Worm (Caenorhabditis elegans): ENCODE data around the gene K07E3.9.

The K07E3.9 gene

DNA sequence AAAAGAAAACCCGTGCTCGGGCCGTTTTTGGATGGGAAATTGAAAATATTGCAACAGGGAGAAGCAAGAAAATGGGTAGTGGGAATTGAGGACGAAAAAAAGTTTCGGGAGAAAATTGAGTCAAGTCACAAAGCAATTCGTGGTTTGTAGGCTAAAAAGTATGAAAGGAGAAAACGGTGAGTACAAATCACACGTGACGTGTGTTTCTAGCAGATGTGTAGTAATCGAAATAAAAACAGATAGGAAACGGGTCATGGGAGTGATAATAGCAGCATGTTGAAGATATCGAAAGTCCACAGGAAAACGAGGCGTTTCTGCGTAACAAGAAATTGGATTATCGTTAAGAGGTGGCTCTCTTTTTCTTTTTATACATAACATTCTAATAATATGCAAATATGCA is 18.1 kb upstream of the K07E3.9 start:
- TF ChIP-seq ets-7 (tag; optimal IDR thresholded peaks at IDR 0.05) (no peak), F13C5.2 (tag; optimal IDR thresholded peaks at IDR 0.05) (no peak), ceh-36 (tag; optimal IDR thresholded peaks at IDR 0.05) (no peak), B0310.2 (tag; optimal IDR thresholded peaks at IDR 0.05) (no peak), scrt-1 (GFP tag; IDR thresholded peaks at IDR 0.05) (no peak), sea-1 (GFP tag; conservative IDR thresholded peaks at IDR 0.05) (no peak), tra-4 (tag; optimal IDR thresholded peaks at IDR 0.05) (no peak), hmg-4 (GFP tag; optimal IDR thresholded peaks at IDR 0.05) (no peak), pes-1 (GFP tag; IDR thresholded peaks at IDR 0.05) (no peak), ceh-13 (GFP tag; optimal IDR thresholded peaks at IDR 0.05) (no peak), ama-1 (optimal IDR thresholded peaks at IDR 0.05) (no peak), tbx-37 (GFP tag; conservative IDR thresholded peaks at IDR 0.05) (no peak)

ce11 chrX:8098813-8099360 is 9.1 kb upstream of the K07E3.9 start, which contains the start of gene catp-5:
Gene catp-5 (minus strand): TSS chrX:8098863.
- no peak for TF ChIP-seq tra-4 (tag; optimal IDR thresholded peaks at IDR 0.05)
- TF ChIP-seq ets-7 (tag; optimal IDR thresholded peaks at IDR 0.05) = no peak
- no peak for TF ChIP-seq B0310.2 (tag; optimal IDR thresholded peaks at IDR 0.05)
- no peak for TF ChIP-seq sea-1 (GFP tag; conservative IDR thresholded peaks at IDR 0.05)

- TF ChIP-seq B0310.2 (tag; optimal IDR thresholded peaks at IDR 0.05) (no peak), pes-1 (GFP tag; IDR thresholded peaks at IDR 0.05) (no peak), ceh-36 (tag; optimal IDR thresholded peaks at IDR 0.05) (no peak), sea-1 (GFP tag; conservative IDR thresholded peaks at IDR 0.05) (no peak), F13C5.2 (tag; optimal IDR thresholded peaks at IDR 0.05) (no peak), hmbx-1 (tag; optimal IDR thresholded peaks at IDR 0.05) (no peak), tbx-11 (GFP tag; IDR thresholded peaks at IDR 0.05) (no peak), flt-1 (GFP tag; IDR thresholded peaks at IDR 0.05) (no peak), scrt-1 (GFP tag; IDR thresholded peaks at IDR 0.05) (no peak), tra-4 (tag; optimal IDR thresholded peaks at IDR 0.05) (no peak), ceh-13 (GFP tag; optimal IDR thresholded peaks at IDR 0.05) (no peak), aly-1 (tag; optimal IDR thresholded peaks at IDR 0.05) (no peak), hmg-4 (GFP tag; optimal IDR thresholded peaks at IDR 0.05) (no peak), ets-7 (tag; optimal IDR thresholded peaks at IDR 0.05) (no peak), hnd-1 (tag; optimal IDR thresholded peaks at IDR 0.05) (no peak), ama-1 (optimal IDR thresholded peaks at IDR 0.05) (no peak)
Measured at ce11 chrX:8103899-8104298, 4.1 kb upstream of the K07E3.9 start, which contains the start of gene K07E3.2. Gene K07E3.2 (plus strand): TSS chrX:8104298.

- TF ChIP-seq flt-1 (GFP tag; IDR thresholded peaks at IDR 0.05) = no peak
- no peak for TF ChIP-seq tra-4 (tag; optimal IDR thresholded peaks at IDR 0.05)
Measured at ce11 chrX:8109531-8109930, 1.5 kb downstream of the K07E3.9 start.

- TF ChIP-seq ets-7 (tag; optimal IDR thresholded peaks at IDR 0.05) = no peak
- no peak for TF ChIP-seq B0310.2 (tag; optimal IDR thresholded peaks at IDR 0.05)
- TF ChIP-seq tbx-37 (GFP tag; conservative IDR thresholded peaks at IDR 0.05) = no peak
- no peak for TF ChIP-seq tbx-11 (GFP tag; IDR thresholded peaks at IDR 0.05)
- TF ChIP-seq ceh-36 (tag; optimal IDR thresholded peaks at IDR 0.05) = no peak
Measured at ce11 chrX:8110193-8110592, 2.2 kb downstream of the K07E3.9 start, which contains the start of gene K07E3.1. Gene K07E3.1 (plus strand): TSS chrX:8110439.

DNA sequence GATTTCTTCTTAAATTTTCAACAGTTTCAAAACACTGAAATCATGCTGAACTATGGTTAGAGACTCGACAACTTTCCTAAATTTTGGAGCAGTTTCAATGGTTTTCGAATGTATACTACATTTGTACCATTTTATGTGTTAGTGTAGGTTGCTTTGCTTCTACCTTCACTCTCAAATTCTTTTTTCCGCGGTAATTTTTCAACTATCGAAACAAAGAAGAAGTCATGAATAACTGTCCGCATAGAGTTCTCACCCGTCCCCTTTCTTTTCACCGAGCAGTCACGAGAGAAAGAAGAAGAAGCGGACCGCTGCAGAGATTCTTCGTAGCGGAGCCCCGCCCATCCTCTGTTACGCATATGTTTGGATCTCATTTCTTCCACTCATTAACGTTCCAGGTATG is 8.1 kb downstream of the K07E3.9 start, which contains the start of gene hlh-8:
TSS of gene hlh-8 (plus strand) at position 301 of the 400 bp plus-strand sequence.
- TF ChIP-seq sea-1 (GFP tag; conservative IDR thresholded peaks at IDR 0.05) = no peak

DNA sequence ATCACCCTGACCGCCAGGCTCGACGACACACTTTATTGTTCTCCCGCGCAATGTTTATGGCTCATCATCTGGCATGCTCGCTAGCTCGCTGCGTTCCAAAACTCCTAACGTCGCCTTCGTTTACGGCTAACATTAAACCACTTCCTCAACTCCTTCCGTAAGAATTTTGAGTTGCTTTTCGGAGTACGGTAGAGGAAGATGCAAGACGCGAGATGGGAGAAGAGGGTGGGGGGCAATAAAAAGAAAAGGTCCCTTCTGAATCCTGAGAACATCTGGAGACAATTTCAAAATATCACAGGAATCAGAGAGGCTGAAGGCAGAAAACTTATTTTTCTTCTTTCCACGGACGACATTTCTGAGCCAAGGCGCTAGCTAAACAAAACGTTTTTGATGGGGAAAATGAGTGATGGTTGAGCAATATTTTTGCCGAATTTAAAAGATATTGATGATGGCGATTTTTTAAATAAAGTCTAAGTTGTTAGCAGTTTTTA is 9.9 kb downstream of the K07E3.9 start:
- no peak for TF ChIP-seq flt-1 (GFP tag; IDR thresholded peaks at IDR 0.05)
- TF ChIP-seq tra-4 (tag; optimal IDR thresholded peaks at IDR 0.05) = no peak
- TF ChIP-seq ama-1 (optimal IDR thresholded peaks at IDR 0.05) = no peak

ce11 chrX:8120281-8120680 is 12.3 kb downstream of the K07E3.9 start:
- no peak for TF ChIP-seq tra-4 (tag; optimal IDR thresholded peaks at IDR 0.05)
- TF ChIP-seq ets-7 (tag; optimal IDR thresholded peaks at IDR 0.05) = no peak
- TF ChIP-seq sea-1 (GFP tag; conservative IDR thresholded peaks at IDR 0.05) = no peak
- TF ChIP-seq flt-1 (GFP tag; IDR thresholded peaks at IDR 0.05) = no peak
- TF ChIP-seq aly-1 (tag; optimal IDR thresholded peaks at IDR 0.05) = no peak
- TF ChIP-seq hnd-1 (tag; optimal IDR thresholded peaks at IDR 0.05) = no peak
- TF ChIP-seq tbx-11 (GFP tag; IDR thresholded peaks at IDR 0.05) = no peak
- TF ChIP-seq pes-1 (GFP tag; IDR thresholded peaks at IDR 0.05) = no peak
- no peak for TF ChIP-seq hmg-4 (GFP tag; optimal IDR thresholded peaks at IDR 0.05)
- TF ChIP-seq ama-1 (optimal IDR thresholded peaks at IDR 0.05) = no peak
- no peak for TF ChIP-seq B0310.2 (tag; optimal IDR thresholded peaks at IDR 0.05)
- no peak for TF ChIP-seq ceh-13 (GFP tag; optimal IDR thresholded peaks at IDR 0.05)
- no peak for TF ChIP-seq hmbx-1 (tag; optimal IDR thresholded peaks at IDR 0.05)
- no peak for TF ChIP-seq tbx-37 (GFP tag; conservative IDR thresholded peaks at IDR 0.05)
- TF ChIP-seq scrt-1 (GFP tag; IDR thresholded peaks at IDR 0.05) = no peak
- no peak for TF ChIP-seq ceh-36 (tag; optimal IDR thresholded peaks at IDR 0.05)

DNA sequence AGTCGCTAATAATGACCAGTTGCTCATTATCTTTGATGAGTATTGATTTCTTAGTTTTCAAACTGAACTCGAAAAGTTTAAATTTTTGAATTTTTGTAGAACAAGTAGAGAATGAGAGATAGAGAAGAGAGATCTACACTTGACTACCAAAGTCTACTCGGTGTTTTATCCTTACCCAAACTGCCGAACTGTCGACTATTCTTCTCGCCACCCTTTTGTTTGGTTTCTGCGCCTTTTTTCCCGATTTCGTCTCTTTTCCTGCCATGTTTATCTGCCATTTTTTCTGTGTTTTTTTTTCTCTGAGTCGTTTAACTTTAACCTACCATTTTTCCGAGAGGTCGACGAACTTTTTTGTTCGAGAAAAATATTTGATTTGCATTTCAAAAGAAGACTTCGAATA is 15.2 kb downstream of the K07E3.9 start, which contains the start of gene C02B8.12:
TSS of gene C02B8.12 (minus strand) at position 175 of the 400 bp plus-strand sequence.
- no peak for TF ChIP-seq sea-1 (GFP tag; conservative IDR thresholded peaks at IDR 0.05)
- TF ChIP-seq aly-1 (tag; optimal IDR thresholded peaks at IDR 0.05) = no peak
- TF ChIP-seq hnd-1 (tag; optimal IDR thresholded peaks at IDR 0.05) = no peak
- no peak for TF ChIP-seq ets-7 (tag; optimal IDR thresholded peaks at IDR 0.05)
- no peak for TF ChIP-seq hmg-4 (GFP tag; optimal IDR thresholded peaks at IDR 0.05)

Data from whole organism, early embryonic.